Worm (Caenorhabditis elegans): ENCODE results near the gene Y50E8A.1.

The Y50E8A.1 gene

ce11 chrV:14712316-14712715 lies 14.4 kb upstream of the Y50E8A.1 start, which contains the start of gene R08A2.5:
R08A2.5 (plus strand) TSS chrV:14712616.
- no peak for TF ChIP-seq ztf-11 (tag; optimal IDR thresholded peaks at IDR 0.05)
- no peak for TF ChIP-seq mep-1 (tag; optimal IDR thresholded peaks at IDR 0.05)
- TF ChIP-seq cnd-1 (tag; optimal IDR thresholded peaks at IDR 0.05), result no peak
- no peak for TF ChIP-seq nhr-12 (tag; optimal IDR thresholded peaks at IDR 0.05)
- no peak for TF ChIP-seq lin-32 (GFP tag; optimal IDR thresholded peaks at IDR 0.05)
- TF ChIP-seq sptf-1 (tag; optimal IDR thresholded peaks at IDR 0.05), result no peak
- no peak for TF ChIP-seq blmp-1 (tag; optimal IDR thresholded peaks at IDR 0.05)
- TF ChIP-seq M03D4.4 (tag; optimal IDR thresholded peaks at IDR 0.05), result no peak

ce11 chrV:14715608-14716007 lies 11.1 kb upstream of the Y50E8A.1 start, which contains the start of gene R08A2.2:
R08A2.2 (minus strand) TSS chrV:14715708.
- TF ChIP-seq nhr-28 (tag; optimal IDR thresholded peaks at IDR 0.05) (no peak), unc-62 (GFP tag; optimal IDR thresholded peaks at IDR 0.05) (no peak)

- TF ChIP-seq ztf-11 (tag; optimal IDR thresholded peaks at IDR 0.05) (no peak), M03D4.4 (tag; optimal IDR thresholded peaks at IDR 0.05) (no peak), pha-4 (tag; optimal IDR thresholded peaks at IDR 0.05) (no peak), snpc-4 (tag; optimal IDR thresholded peaks at IDR 0.05) (no peak), lsy-2 (tag; optimal IDR thresholded peaks at IDR 0.05) (no peak), elt-1 (tag; optimal IDR thresholded peaks at IDR 0.05; ENCODE audit: borderline replicate concordance, insufficient read depth) (no peak), sptf-1 (tag; optimal IDR thresholded peaks at IDR 0.05) (no peak), mab-5 (tag; optimal IDR thresholded peaks at IDR 0.05) (no peak), lin-32 (GFP tag; optimal IDR thresholded peaks at IDR 0.05) (no peak), unc-39 (tag; optimal IDR thresholded peaks at IDR 0.05) (no peak), nhr-237 (tag; optimal IDR thresholded peaks at IDR 0.05) (no peak)
Observed at ce11 chrV:14716114-14716513, 10.6 kb upstream of the Y50E8A.1 start, which contains the start of gene fbxa-147. fbxa-147 (plus strand) TSS chrV:14716499.

ce11 chrV:14719491-14719890 lies 7.2 kb upstream of the Y50E8A.1 start, which contains the start of gene R08A2.1:
R08A2.1 (minus strand) TSS chrV:14719591.
- TF ChIP-seq ceh-43 (GFP tag; optimal IDR thresholded peaks at IDR 0.05), result no peak
- no peak for TF ChIP-seq mls-2 (tag; optimal IDR thresholded peaks at IDR 0.05)
- TF ChIP-seq mep-1 (tag; optimal IDR thresholded peaks at IDR 0.05), result no peak
- no peak for TF ChIP-seq nhr-76 (tag; optimal IDR thresholded peaks at IDR 0.05)
- TF ChIP-seq nhr-237 (tag; optimal IDR thresholded peaks at IDR 0.05), result no peak
- TF ChIP-seq bed-3 (GFP tag; optimal IDR thresholded peaks at IDR 0.05), result no peak
- no peak for TF ChIP-seq nhr-2 (tag; optimal IDR thresholded peaks at IDR 0.05)
- TF ChIP-seq ztf-11 (tag; optimal IDR thresholded peaks at IDR 0.05), result no peak
- TF ChIP-seq ces-1 (GFP tag; optimal IDR thresholded peaks at IDR 0.05), result no peak
- TF ChIP-seq flh-1 (GFP tag; optimal IDR thresholded peaks at IDR 0.05), result no peak
- no peak for TF ChIP-seq nhr-28 (tag; optimal IDR thresholded peaks at IDR 0.05)
- no peak for TF ChIP-seq mab-5 (tag; optimal IDR thresholded peaks at IDR 0.05)
- TF ChIP-seq ham-2 (GFP tag; optimal IDR thresholded peaks at IDR 0.05), result no peak
- no peak for TF ChIP-seq blmp-1 (tag; optimal IDR thresholded peaks at IDR 0.05)
- no peak for TF ChIP-seq unc-120 (tag; optimal IDR thresholded peaks at IDR 0.05; ENCODE audit: poor library complexity, severe bottlenecking)
- TF ChIP-seq cnd-1 (tag; optimal IDR thresholded peaks at IDR 0.05), result no peak
- TF ChIP-seq elt-3 (tag; optimal IDR thresholded peaks at IDR 0.05), result no peak
- no peak for TF ChIP-seq hlh-1 (tag; optimal IDR thresholded peaks at IDR 0.05)

ce11 chrV:14723020-14723419 lies 3.7 kb upstream of the Y50E8A.1 start, which contains the start of gene R08A2.7:
R08A2.7 (plus strand) TSS chrV:14723320.
- TF ChIP-seq unc-120 (tag; optimal IDR thresholded peaks at IDR 0.05; ENCODE audit: poor library complexity, severe bottlenecking) (no peak), lsy-2 (tag; optimal IDR thresholded peaks at IDR 0.05) (no peak)

ce11 chrV:14725409-14725808 lies 1.3 kb upstream of the Y50E8A.1 start:
- TF ChIP-seq mls-2 (tag; optimal IDR thresholded peaks at IDR 0.05) (no peak), unc-120 (tag; optimal IDR thresholded peaks at IDR 0.05; ENCODE audit: poor library complexity, severe bottlenecking) (no peak), ces-1 (GFP tag; optimal IDR thresholded peaks at IDR 0.05) (no peak), nhr-2 (tag; optimal IDR thresholded peaks at IDR 0.05) (no peak), nhr-12 (tag; optimal IDR thresholded peaks at IDR 0.05) (no peak), unc-62 (GFP tag; optimal IDR thresholded peaks at IDR 0.05) (no peak), elt-1 (tag; optimal IDR thresholded peaks at IDR 0.05; ENCODE audit: borderline replicate concordance, insufficient read depth) (no peak), ceh-39 (tag; optimal IDR thresholded peaks at IDR 0.05) (no peak), sem-2 (GFP tag; optimal IDR thresholded peaks at IDR 0.05) (no peak), blmp-1 (tag; optimal IDR thresholded peaks at IDR 0.05) (no peak), ceh-83 (GFP tag; optimal IDR thresholded peaks at IDR 0.05) (no peak), ham-2 (GFP tag; optimal IDR thresholded peaks at IDR 0.05) (no peak), hlh-1 (tag; optimal IDR thresholded peaks at IDR 0.05) (no peak), zip-8 (tag; optimal IDR thresholded peaks at IDR 0.05) (no peak), lin-13 (tag; optimal IDR thresholded peaks at IDR 0.05) (no peak), cnd-1 (tag; optimal IDR thresholded peaks at IDR 0.05) (no peak), flh-1 (GFP tag; optimal IDR thresholded peaks at IDR 0.05) (no peak)
